Fruit fly (Drosophila melanogaster) Kc167 (cell line): ENCODE data around the gene Cyp4g15.

Source experiments
- Myc ChIP-seq: fragments of >200 bp; optimal IDR thresholded peaks from 2 replicates; lab custom pipeline; 2017; ENCODE audit warnings: missing external identifiers
- Sin3A ChIP-seq: fragments of >200 bp; optimal IDR thresholded peaks from 2 replicates; lab custom pipeline; 2018; ENCODE audit warnings: missing external identifiers
- h ChIP-seq: fragments of >200 bp; optimal IDR thresholded peaks from 3 replicates; lab custom pipeline; 2018; ENCODE audit warnings: missing external identifiers
- insv ChIP-seq: fragments of >200 bp; optimal IDR thresholded peaks from 3 replicates; lab custom pipeline; 2018; ENCODE audit warnings: missing external identifiers
- psq ChIP-seq: fragments of >200 bp; optimal IDR thresholded peaks from 2 replicates; lab custom pipeline; 2017; ENCODE audit warnings: missing external identifiers
- ttk ChIP-seq: sonication (Bioruptor generic); optimal IDR thresholded peaks from 2 replicates; lab custom pipeline; 2017; ENCODE audit warnings: missing external identifiers

Cyp4g15 gene

DNA sequence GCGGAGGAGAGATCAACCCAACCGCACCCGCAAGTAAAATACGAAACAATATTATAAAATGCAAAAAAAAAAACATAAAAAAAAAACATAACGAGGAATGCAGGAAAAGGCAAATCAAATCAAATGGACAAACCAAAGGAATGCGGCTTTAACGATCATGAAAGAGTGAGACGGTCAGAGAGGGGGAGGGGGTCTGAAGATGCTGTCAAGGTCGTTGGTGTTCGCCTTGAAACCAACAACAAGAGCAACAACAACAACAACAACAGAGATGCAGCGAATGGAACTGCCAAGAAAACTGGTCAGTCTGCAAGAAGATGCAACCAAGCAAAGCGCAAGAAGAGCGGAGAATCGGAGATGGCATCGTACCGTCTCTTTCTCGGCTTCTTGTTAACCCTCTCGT lies 29.4 kb downstream of the Cyp4g15 start:
- TF ChIP-seq Sin3A (lab: Kevin White, UChicago): no peak
- no peak for TF ChIP-seq Myc (lab: Kevin White, UChicago)
- no peak for TF ChIP-seq h (lab: Kevin White, UChicago)
- no peak for TF ChIP-seq psq (lab: Kevin White, UChicago)
- TF ChIP-seq insv: no peak
- no peak for TF ChIP-seq ttk

DNA sequence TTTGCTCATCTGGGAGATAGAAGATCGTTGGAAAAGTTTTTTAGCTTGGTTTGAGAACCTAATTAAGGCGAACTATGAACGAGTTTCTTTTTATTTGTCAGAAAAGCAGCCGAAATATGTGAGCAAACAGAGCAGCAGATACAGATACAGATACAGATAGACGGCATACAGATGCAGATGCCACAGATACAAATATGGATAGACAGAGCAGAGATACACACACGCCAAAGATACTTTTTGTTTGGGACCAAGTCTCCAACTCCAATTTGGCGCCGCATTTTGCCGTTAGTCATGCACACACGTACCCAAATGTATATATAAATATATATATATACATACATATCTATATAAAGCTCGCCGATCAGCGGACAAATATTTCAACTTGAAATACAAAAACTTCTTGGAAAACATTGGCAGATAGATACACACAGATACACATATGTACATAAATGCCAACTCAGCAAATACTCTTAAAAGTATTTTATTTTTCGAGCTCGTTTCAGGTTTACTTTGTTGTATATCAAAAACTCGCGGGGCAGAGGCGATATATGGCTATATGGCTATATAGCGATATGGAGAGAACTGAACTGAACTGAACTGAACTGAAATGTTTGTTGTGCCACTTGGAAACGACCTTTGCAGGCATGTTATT lies 33.4 kb downstream of the Cyp4g15 start:
- TF ChIP-seq Sin3A (lab: Kevin White, UChicago) (no peak), psq (lab: Kevin White, UChicago) (no peak), ttk (no peak), h (lab: Kevin White, UChicago) (no peak)

DNA sequence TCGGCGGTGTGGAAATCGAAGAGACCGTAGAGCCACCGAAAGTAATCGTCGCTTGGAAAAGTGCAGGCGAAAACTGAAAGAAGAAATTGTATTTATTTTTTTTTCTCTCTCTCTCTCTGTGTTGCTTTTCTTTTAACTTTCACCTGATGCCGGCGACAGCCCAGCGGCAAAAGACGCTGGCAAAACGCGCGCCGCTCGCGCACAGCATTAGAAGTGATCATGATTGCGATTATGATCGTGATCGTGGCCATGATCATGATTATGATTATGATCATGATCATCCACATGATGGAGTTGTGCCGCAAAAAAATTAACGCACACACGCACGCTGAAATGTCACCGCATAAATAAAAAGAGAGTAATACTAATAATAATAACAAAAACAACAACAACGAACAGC lies 34.4 kb downstream of the Cyp4g15 start:
- TF ChIP-seq insv: no peak
- TF ChIP-seq ttk: no peak

DNA sequence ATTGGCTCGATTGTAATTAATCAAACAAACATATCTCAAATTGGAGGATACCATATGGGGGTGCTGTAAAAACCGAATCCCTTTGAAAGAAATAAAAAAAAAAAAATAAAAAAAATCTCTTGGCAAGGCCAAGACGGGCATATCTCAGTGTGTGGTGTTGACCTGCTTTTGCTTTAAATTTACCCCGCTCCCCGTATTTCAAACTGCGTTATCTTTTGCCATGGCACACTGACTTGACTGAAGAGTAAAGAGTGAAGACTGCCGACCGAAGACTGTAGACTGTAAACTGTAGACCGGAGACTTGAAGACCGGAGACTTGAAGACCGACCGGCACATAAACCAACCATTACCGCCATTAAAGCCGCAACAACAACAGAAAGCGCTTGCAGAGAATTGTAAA lies 35.1 kb downstream of the Cyp4g15 start:
- TF ChIP-seq h (lab: Kevin White, UChicago): no peak
- TF ChIP-seq ttk: no peak
- TF ChIP-seq Myc (lab: Kevin White, UChicago): no peak
- no peak for TF ChIP-seq insv
- TF ChIP-seq Sin3A (lab: Kevin White, UChicago): no peak
- no peak for TF ChIP-seq psq (lab: Kevin White, UChicago)

DNA sequence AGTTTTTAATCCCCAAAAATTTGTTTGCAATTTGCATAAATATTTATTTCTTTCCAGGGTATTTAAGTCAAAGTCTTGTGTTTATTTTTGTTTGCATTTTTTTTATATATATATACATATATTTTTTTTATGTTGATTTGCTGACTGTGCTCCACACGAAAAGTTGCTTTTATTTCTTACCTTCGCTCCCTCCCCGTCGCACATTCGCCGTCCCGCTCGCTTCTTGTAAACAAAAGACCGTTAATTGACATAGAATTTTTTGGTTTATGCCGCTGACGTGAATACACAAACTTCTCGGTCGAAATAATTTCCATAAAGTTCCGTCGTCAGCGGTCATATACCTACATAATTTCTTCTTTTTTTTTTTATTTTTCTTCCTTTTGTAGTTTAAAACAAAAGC lies 36.0 kb downstream of the Cyp4g15 start:
- no peak for TF ChIP-seq Sin3A (lab: Kevin White, UChicago)

DNA sequence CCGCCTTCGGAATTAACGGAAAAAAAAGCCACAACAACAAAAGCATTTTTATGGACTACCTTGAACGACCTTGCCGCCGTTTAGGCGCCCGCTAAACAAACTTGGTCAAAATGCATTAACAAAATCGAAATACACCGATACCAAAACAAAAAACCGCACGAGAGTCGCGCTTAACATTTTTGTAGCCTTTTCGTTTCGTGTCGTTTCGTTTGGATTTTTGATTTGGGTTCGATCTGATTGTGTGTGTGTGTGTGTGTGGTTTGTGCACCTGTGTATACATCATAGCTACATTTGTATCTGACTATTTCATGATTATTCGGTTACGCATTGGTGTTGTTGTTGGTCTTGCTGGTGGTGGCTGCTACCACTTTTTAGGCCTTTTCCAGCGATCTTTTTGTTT lies 38.7 kb downstream of the Cyp4g15 start:
- no peak for TF ChIP-seq Myc (lab: Kevin White, UChicago)
- TF ChIP-seq insv: no peak
- TF ChIP-seq psq (lab: Kevin White, UChicago): no peak
- TF ChIP-seq ttk: no peak
- TF ChIP-seq h (lab: Kevin White, UChicago): no peak
- no peak for TF ChIP-seq Sin3A (lab: Kevin White, UChicago)

DNA sequence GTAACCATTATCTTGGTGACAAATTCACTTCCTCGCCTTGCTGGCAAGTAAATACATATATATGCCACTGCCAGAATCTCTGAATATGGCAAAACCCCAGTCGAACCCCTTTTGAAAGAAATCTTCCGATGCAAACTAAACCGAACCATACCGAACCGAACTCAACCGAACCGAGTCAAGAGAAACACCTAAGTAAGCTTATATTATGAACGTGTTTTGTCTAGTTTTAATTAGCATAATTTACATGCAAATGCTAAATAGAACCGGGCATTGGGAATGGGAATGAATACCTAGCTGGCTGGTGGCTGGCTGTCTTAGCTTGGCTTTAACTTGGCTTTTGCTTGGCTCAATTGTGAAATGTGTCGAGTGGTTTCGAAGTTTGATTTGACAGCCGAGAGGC lies 40.4 kb downstream of the Cyp4g15 start:
- TF ChIP-seq Myc (lab: Kevin White, UChicago) (no peak), ttk (no peak), h (lab: Kevin White, UChicago) (no peak), psq (lab: Kevin White, UChicago) (no peak), insv (no peak), Sin3A (lab: Kevin White, UChicago) (no peak)

DNA sequence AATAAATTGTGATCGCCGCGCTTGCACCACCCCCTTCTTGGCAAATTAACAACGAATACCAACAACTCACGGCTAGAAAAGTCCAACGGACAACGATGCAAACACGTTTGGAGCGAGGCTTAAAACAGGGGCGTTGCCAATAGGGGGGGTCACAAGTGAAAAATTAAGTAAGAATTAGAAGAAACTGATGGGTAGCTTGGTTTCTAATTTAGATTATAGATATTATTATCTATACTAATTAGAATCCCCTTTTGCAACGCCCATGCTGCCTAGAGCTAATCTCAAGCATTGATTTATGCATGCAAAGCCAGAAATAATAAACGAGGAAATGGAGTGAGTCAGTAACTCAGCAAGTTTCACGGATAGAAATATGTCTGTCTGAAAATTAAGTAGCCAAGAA lies 41.6 kb downstream of the Cyp4g15 start:
- TF ChIP-seq psq (lab: Kevin White, UChicago) (no peak), Sin3A (lab: Kevin White, UChicago) (no peak), h (lab: Kevin White, UChicago) (no peak), insv (no peak), ttk (no peak), Myc (lab: Kevin White, UChicago) (no peak)

DNA sequence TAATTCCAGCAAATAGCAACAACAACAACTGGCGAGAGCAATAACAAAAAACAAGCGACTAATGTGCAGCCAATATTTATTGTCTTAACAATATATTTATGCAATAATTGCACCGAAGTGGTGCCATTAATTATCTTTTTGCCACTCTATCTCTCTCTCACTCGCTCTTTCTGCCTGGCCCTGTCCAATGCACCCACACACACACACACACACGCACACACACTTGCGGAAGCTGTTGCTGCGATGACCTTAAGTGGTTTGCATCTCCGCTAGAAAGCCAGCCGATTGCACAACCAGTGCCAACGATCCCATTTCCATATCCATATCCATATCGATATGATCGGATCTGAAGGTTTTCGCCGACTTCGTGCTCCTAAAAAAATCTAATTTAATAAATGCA lies 43.4 kb downstream of the Cyp4g15 start:
- TF ChIP-seq ttk (no peak), Myc (lab: Kevin White, UChicago) (no peak), h (lab: Kevin White, UChicago) (no peak), insv (no peak), psq (lab: Kevin White, UChicago) (no peak), Sin3A (lab: Kevin White, UChicago) (no peak)

DNA sequence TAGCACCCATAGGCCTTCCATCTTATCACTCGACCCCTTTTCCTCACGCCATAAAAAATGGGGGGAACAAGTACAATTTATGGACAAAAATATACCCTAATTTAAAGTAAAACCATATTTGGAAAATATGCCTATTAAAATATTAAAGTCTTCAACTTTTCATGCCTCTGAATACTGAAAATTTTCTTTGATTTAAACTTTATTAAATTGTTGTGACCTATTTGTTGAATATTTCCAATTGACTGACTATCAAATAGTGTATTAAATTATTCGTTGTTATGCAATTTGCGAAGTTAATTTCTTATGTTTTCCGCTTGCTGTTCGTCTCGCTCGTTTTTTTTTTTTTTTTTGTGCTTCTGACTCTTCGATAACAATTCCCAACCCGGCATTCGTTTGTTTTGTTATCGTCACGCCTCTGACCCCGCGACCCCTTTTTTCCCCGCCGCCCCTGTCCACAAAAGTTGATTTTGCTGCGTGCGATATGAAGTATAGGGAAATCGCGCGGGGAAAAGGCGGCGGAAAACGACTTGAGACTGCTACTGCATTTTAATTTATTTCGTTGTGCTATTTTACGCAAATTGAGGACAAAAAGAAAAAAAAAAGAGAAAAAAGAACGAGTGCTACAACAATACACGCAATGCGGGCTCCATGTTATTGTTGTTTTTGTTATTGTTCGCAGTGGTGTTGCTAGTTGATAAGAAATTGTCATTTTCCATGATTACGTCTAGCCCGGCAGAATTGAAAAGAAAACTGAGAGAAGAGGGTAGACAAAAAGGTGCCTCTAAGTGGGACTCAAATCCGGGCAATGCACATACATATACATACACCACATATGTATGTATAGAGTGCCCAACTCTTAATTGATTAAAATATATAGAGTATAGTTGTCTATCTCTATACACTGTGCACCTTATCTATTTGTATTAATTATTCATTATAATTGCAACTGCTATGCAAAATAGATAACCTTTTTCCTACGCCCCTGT lies 45.0 kb downstream of the Cyp4g15 start:
- TF ChIP-seq psq (lab: Kevin White, UChicago) (no peak), Myc (lab: Kevin White, UChicago) (no peak), ttk (no peak), insv (no peak), h (lab: Kevin White, UChicago) (no peak), Sin3A (lab: Kevin White, UChicago) (no peak)

DNA sequence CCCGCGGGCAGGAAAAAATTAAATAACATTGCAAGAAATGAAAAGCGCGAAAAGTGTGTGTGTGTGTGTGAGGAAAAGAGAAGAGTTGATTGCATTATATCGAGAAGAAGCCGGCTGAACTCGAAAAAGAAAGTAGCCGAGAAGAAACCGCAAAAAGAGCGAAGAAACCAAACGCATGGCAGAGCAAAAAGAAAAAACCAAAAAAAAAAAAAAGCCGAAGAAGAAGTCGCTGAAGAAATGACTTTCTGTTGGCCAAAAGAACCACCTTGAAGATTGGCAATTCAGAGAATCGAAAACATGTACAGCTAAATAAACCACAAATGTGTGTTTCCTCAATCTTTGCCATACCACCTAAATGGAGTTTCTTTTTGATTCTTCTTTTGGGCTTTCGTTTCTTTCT lies 47.1 kb downstream of the Cyp4g15 start:
- no peak for TF ChIP-seq ttk
- no peak for TF ChIP-seq psq (lab: Kevin White, UChicago)
- TF ChIP-seq Myc (lab: Kevin White, UChicago): no peak
- TF ChIP-seq insv: no peak

DNA sequence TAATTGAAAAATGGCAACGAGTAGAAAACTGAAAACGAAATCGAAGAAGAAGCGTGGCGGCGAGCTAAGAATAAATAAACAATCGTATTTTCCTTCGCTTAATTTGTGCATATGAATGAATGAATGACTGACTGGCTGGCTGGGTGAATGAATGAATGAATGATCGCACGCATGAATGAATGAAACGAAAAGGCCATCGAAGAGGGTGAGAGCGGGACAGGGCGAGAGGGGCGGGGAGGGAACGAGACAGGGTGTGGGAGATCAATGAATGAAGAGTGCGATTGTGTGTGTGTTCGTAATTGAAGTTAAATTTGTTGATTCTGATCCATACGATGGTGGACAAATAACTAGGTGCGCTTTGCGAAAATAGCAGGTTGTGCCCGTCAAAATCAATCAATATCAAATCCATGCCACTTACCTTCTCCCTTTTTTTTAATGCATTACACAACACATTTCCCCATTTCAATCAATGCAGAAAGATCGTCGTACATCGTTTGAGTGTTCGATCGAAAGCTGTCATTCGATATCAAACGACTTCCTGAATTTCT lies 50.3 kb downstream of the Cyp4g15 start:
- TF ChIP-seq Sin3A (lab: Kevin White, UChicago) (no peak), insv (no peak), psq (lab: Kevin White, UChicago) (no peak), h (lab: Kevin White, UChicago) (no peak), Myc (lab: Kevin White, UChicago) (no peak), ttk (no peak)
